Worm (Caenorhabditis elegans) whole organism, late embryonic: ENCODE data around the gene Y16E11A.4.

Source experiments
- ceh-22 ChIP-seq: sonication (generic microtip); optimal IDR thresholded peaks from 2 replicates; lab custom pipeline; 2017; ENCODE audit warnings: missing biosample characterization, missing genetic modification characterization
- ceh-24 ChIP-seq: sonication (generic microtip); optimal IDR thresholded peaks from 2 replicates; lab custom pipeline; 2016; ENCODE audit warnings: mild to moderate bottlenecking, missing genetic modification characterization, missing compliant biosample characterization
- dve-1 ChIP-seq: sonication (generic microtip); optimal IDR thresholded peaks from 2 replicates; lab custom pipeline; 2017; ENCODE audit warnings: antibody characterized with exemption, mild to moderate bottlenecking, missing genetic modification characterization, missing compliant biosample characterization
- ets-4 ChIP-seq: sonication (generic microtip); optimal IDR thresholded peaks from 2 replicates; lab custom pipeline; 2016; ENCODE audit warnings: missing genetic modification characterization, missing compliant biosample characterization
- fkh-10 ChIP-seq: fragments of 150-350 bp; optimal IDR thresholded peaks from 2 replicates; lab custom pipeline; 2014; ENCODE audit warnings: missing biosample characterization, missing genetic modification reagents, missing genetic modification characterization
- madf-2 ChIP-seq: sonication (generic microtip); optimal IDR thresholded peaks from 2 replicates; lab custom pipeline; 2017; ENCODE audit warnings: missing genetic modification characterization, missing compliant biosample characterization
- pha-2 ChIP-seq: sonication (generic microtip); optimal IDR thresholded peaks from 2 replicates; lab custom pipeline; 2017; ENCODE audit warnings: mild to moderate bottlenecking, missing genetic modification characterization, missing compliant biosample characterization
- pha-4 ChIP-seq: fragments of 150-350 bp; optimal IDR thresholded peaks from 2 replicates; lab custom pipeline; 2018; ENCODE audit warnings: missing biosample characterization, missing genetic modification reagents, missing genetic modification characterization
- rnt-1 ChIP-seq: sonication (generic microtip); optimal IDR thresholded peaks from 2 replicates; lab custom pipeline; 2016; ENCODE audit warnings: missing genetic modification characterization, missing compliant biosample characterization
- sox-4 ChIP-seq: sonication (generic microtip); optimal IDR thresholded peaks from 2 replicates; lab custom pipeline; 2017; ENCODE audit warnings: mild to moderate bottlenecking, missing genetic modification characterization, inconsistent platforms, missing compliant biosample characterization
- unc-55 ChIP-seq: sonication (generic microtip); optimal IDR thresholded peaks from 2 replicates; lab custom pipeline; 2017; ENCODE audit warnings: missing biosample characterization, missing genetic modification reagents, missing genetic modification characterization

DNA sequence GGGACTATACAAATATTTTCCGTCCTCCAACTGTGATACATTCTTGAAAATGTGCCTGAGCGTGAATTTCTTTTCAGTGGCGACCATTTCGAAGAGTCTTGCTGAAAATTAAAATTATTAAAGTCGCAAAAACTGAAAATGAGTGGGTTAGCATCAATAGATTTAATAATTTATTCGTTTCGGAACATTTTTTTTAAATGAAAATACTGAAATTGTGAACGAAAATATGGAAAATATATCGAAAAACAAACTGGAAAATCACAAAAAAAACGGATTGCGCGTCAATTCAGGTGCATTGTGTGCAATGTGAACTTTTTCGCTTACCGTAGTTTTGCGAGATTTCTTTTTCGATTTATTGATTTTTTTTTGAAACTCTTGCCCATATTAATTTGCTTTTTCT is 44.8 kb downstream of the Y16E11A.4 start, which contains the start of gene bath-5:
- TF ChIP-seq ets-4 (tag; lab: Kevin White, UChicago) (no peak), sox-4 (tag; lab: Kevin White, UChicago) (no peak), unc-55 (no peak), pha-2 (tag; lab: Kevin White, UChicago) (no peak), fkh-10 (GFP tag; lab: Kevin White, UChicago) (no peak), ceh-24 (tag; lab: Kevin White, UChicago) (no peak), rnt-1 (tag; lab: Kevin White, UChicago) (no peak), pha-4 (tag; lab: Kevin White, UChicago) (no peak), dve-1 (tag; lab: Kevin White, UChicago) (no peak), ceh-22 (tag; lab: Kevin White, UChicago) (no peak), madf-2 (tag; lab: Kevin White, UChicago) (no peak)
